Worm (Caenorhabditis elegans): ENCODE measurements around the gene C09B8.8.

DNA sequence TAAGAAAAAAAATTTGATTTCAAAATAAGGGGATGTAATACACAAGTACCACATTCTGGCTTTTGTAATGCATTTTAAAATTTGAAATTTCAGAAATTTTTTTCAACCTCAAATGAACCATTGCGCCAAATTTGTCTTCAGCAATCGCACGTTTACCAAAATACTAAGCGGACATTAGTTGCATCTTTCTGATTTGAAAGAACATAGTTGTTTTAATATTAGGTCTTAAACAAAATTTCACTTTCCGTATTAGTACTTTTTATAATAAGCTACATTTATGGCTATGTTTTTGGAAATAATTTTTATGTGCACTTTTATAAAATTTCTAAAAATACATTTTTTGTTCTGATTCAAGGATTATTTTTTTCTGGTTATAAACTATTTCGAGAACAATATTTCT lies 11.4 kb upstream of the C09B8.8 start, which contains the start of gene sups-1:
- TF ChIP-seq nhr-120 (GFP tag; IDR thresholded peaks at IDR 0.05): no peak
- TF ChIP-seq T26A5.8 (tag; optimal IDR thresholded peaks at IDR 0.05): no peak
- no peak for TF ChIP-seq nfya-1 (tag; optimal IDR thresholded peaks at IDR 0.05; ENCODE audit: borderline replicate concordance, insufficient read depth)
- no peak for TF ChIP-seq attf-5 (GFP tag; optimal IDR thresholded peaks at IDR 0.05)
- no peak for TF ChIP-seq gei-17 (GFP tag; optimal IDR thresholded peaks at IDR 0.05)
- TF ChIP-seq nfyb-1 (GFP tag; IDR thresholded peaks at IDR 0.05): no peak
- no peak for TF ChIP-seq F10E7.11 (tag; optimal IDR thresholded peaks at IDR 0.05)
- no peak for TF ChIP-seq hlh-26 (GFP tag; conservative IDR thresholded peaks at IDR 0.05)
- TF ChIP-seq efl-1 (GFP tag; optimal IDR thresholded peaks at IDR 0.05): no peak
- TF ChIP-seq ztf-3 (GFP tag; optimal IDR thresholded peaks at IDR 0.05): no peak
- no peak for TF ChIP-seq Y79H2A.3 (GFP tag; conservative IDR thresholded peaks at IDR 0.05)
- TF ChIP-seq ama-1 (optimal IDR thresholded peaks at IDR 0.05): no peak
- TF ChIP-seq ama-1 (GFP tag; optimal IDR thresholded peaks at IDR 0.05): no peak
